Fruit fly (Drosophila melanogaster) Kc167 (cell line): ENCODE measurements around the gene Set2.

ENCODE experiments used
- Myc ChIP-seq: fragments of >200 bp; optimal IDR thresholded peaks from 2 replicates; lab custom pipeline; 2017; ENCODE audit warnings: missing external identifiers
- Sin3A ChIP-seq: fragments of >200 bp; optimal IDR thresholded peaks from 2 replicates; lab custom pipeline; 2018; ENCODE audit warnings: missing external identifiers
- h ChIP-seq: fragments of >200 bp; optimal IDR thresholded peaks from 3 replicates; lab custom pipeline; 2018; ENCODE audit warnings: missing external identifiers
- insv ChIP-seq: fragments of >200 bp; optimal IDR thresholded peaks from 3 replicates; lab custom pipeline; 2018; ENCODE audit warnings: missing external identifiers
- psq ChIP-seq: fragments of >200 bp; optimal IDR thresholded peaks from 2 replicates; lab custom pipeline; 2017; ENCODE audit warnings: missing external identifiers
- ttk ChIP-seq: sonication (Bioruptor generic); optimal IDR thresholded peaks from 2 replicates; lab custom pipeline; 2017; ENCODE audit warnings: missing external identifiers

The Set2 gene

dm6 chrX:13412941-13413613, at the start of gene Set2, which contains the start of gene CG1998:
Gene Set2 (plus strand): TSS chrX:13413242.
Gene CG1998 (minus strand): TSS chrX:13413074.
- TF ChIP-seq Sin3A (lab: Kevin White, UChicago) (no peak), insv (lab: Kevin White, UChicago) (no peak), Myc (lab: Kevin White, UChicago) (no peak), ttk (lab: Kevin White, UChicago) (no peak), psq (lab: Kevin White, UChicago) (no peak), h (lab: Kevin White, UChicago) (no peak)

- TF ChIP-seq Sin3A (lab: Kevin White, UChicago) (no peak), ttk (lab: Kevin White, UChicago) (no peak), psq (lab: Kevin White, UChicago) (no peak), insv (lab: Kevin White, UChicago) (no peak), Myc (lab: Kevin White, UChicago) (no peak), h (lab: Kevin White, UChicago) (no peak)
Observed at dm6 chrX:13368149-13368548, 44.9 kb upstream of the Set2 start, which contains the start of gene dmrt11E. Gene dmrt11E (plus strand): TSS chrX:13368191.

- TF ChIP-seq Sin3A (lab: Kevin White, UChicago) (no peak), psq (lab: Kevin White, UChicago) (no peak), ttk (lab: Kevin White, UChicago) (no peak), insv (lab: Kevin White, UChicago) (no peak), h (lab: Kevin White, UChicago) (no peak), Myc (lab: Kevin White, UChicago) (no peak)
Observed at dm6 chrX:13369438-13369837, 43.6 kb upstream of the Set2 start.

- TF ChIP-seq Sin3A (lab: Kevin White, UChicago) (no peak), insv (lab: Kevin White, UChicago) (no peak), psq (lab: Kevin White, UChicago) (no peak), h (lab: Kevin White, UChicago) (no peak), ttk (lab: Kevin White, UChicago) (no peak), Myc (lab: Kevin White, UChicago) (no peak)
Observed at dm6 chrX:13370306-13370705, 42.7 kb upstream of the Set2 start, which contains the start of gene CG1640. Gene CG1640 (plus strand): TSS chrX:13370606.

- TF ChIP-seq insv (lab: Kevin White, UChicago) (no peak), h (lab: Kevin White, UChicago) (no peak), psq (lab: Kevin White, UChicago) (no peak), Myc (lab: Kevin White, UChicago) (no peak), ttk (lab: Kevin White, UChicago) (no peak), Sin3A (lab: Kevin White, UChicago) (no peak)
Observed at dm6 chrX:13370826-13371703, 42.0 kb upstream of the Set2 start.

dm6 chrX:13371704-13372049, 41.4 kb upstream of the Set2 start:
- TF ChIP-seq insv (lab: Kevin White, UChicago) (no peak), psq (lab: Kevin White, UChicago) (no peak), ttk (lab: Kevin White, UChicago) (no peak), Myc (lab: Kevin White, UChicago) (no peak), Sin3A (lab: Kevin White, UChicago) (no peak), h (lab: Kevin White, UChicago) (no peak)

dm6 chrX:13372512-13372911, 40.5 kb upstream of the Set2 start:
- TF ChIP-seq psq (lab: Kevin White, UChicago) (no peak), Myc (lab: Kevin White, UChicago) (no peak), Sin3A (lab: Kevin White, UChicago) (no peak), insv (lab: Kevin White, UChicago) (no peak), h (lab: Kevin White, UChicago) (no peak), ttk (lab: Kevin White, UChicago) (no peak)

dm6 chrX:13373239-13374153, 39.5 kb upstream of the Set2 start:
- no peak for TF ChIP-seq Sin3A (lab: Kevin White, UChicago)
- TF ChIP-seq h (lab: Kevin White, UChicago): no peak
- TF ChIP-seq insv (lab: Kevin White, UChicago): no peak
- TF ChIP-seq psq (lab: Kevin White, UChicago): no peak
- TF ChIP-seq ttk (lab: Kevin White, UChicago): no peak
- TF ChIP-seq Myc (lab: Kevin White, UChicago): no peak

dm6 chrX:13374154-13374536, 38.9 kb upstream of the Set2 start:
- TF ChIP-seq Myc (lab: Kevin White, UChicago): no peak
- TF ChIP-seq Sin3A (lab: Kevin White, UChicago): no peak
- no peak for TF ChIP-seq psq (lab: Kevin White, UChicago)
- no peak for TF ChIP-seq insv (lab: Kevin White, UChicago)
- no peak for TF ChIP-seq h (lab: Kevin White, UChicago)

- TF ChIP-seq insv (lab: Kevin White, UChicago) (no peak), h (lab: Kevin White, UChicago) (no peak), psq (lab: Kevin White, UChicago) (no peak)
Observed at dm6 chrX:13374979-13375378, 38.1 kb upstream of the Set2 start.
